Fruit fly (Drosophila melanogaster) S2 (cell line): ENCODE measurements around the gene tra.

ENCODE experiments used
- CG8478 ChIP-seq: fragments of >200 bp; optimal IDR thresholded peaks from 2 replicates; lab custom pipeline; 2018
- CTCF ChIP-seq, 2 experiments: fragments of >200 bp; optimal IDR thresholded peaks; 2 replicates each; lab custom pipeline; 2018

dm6 chr3L:16610201-16610600 is 19.4 kb upstream of the tra start, which contains the start of gene Prosbeta6:
- peak in 1 of 2 experiments; percentile 5 for TF ChIP-seq CTCF (optimal IDR thresholded peaks at IDR 0.05; lab: Kevin White, UChicago)
- TF ChIP-seq CG8478 (lab: Kevin White, UChicago) = no peak
